Worm (Caenorhabditis elegans) whole organism, L4 larva: ENCODE data around the gene H20E11.3.

Experiments
- F49E8.2 ChIP-seq: sonication (generic microtip); optimal IDR thresholded peaks from 2 replicates; lab custom pipeline; 2016; ENCODE audit warnings: missing compliant biosample characterization, mild to moderate bottlenecking, missing genetic modification characterization, borderline replicate concordance
- aly-2 ChIP-seq: sonication (generic microtip); optimal IDR thresholded peaks from 2 replicates; lab custom pipeline; 2018; ENCODE audit warnings: missing biosample characterization, missing genetic modification characterization
- ceh-62 ChIP-seq: sonication (generic microtip); optimal IDR thresholded peaks from 2 replicates; lab custom pipeline; 2017; ENCODE audit warnings: missing biosample characterization, missing genetic modification characterization
- dve-1 ChIP-seq: sonication (generic microtip); optimal IDR thresholded peaks from 2 replicates; lab custom pipeline; 2017; ENCODE audit warnings: antibody characterized with exemption, mild to moderate bottlenecking, missing genetic modification characterization, missing compliant biosample characterization; ENCODE audit not compliant: insufficient read depth
- lin-13 ChIP-seq: fragments of 150-350 bp; optimal IDR thresholded peaks from 2 replicates; lab custom pipeline; 2014; ENCODE audit warnings: missing biosample characterization, missing genetic modification reagents, missing genetic modification characterization
- lin-39 ChIP-seq: fragments of 150-350 bp; optimal IDR thresholded peaks from 2 replicates; lab custom pipeline; 2014; ENCODE audit warnings: missing biosample characterization, missing genetic modification reagents, missing genetic modification characterization
- mes-2 ChIP-seq: sonication (generic microtip); optimal IDR thresholded peaks from 2 replicates; lab custom pipeline; 2016; ENCODE audit warnings: missing genotype, mild to moderate bottlenecking, missing genetic modification characterization, missing compliant biosample characterization; ENCODE audit not compliant: poor library complexity, severe bottlenecking
- nhr-11 ChIP-seq: fragments of 150-350 bp; optimal IDR thresholded peaks from 2 replicates; lab custom pipeline; 2014; ENCODE audit warnings: missing biosample characterization, missing genetic modification characterization
- nhr-28 ChIP-seq: fragments of 150-350 bp; optimal IDR thresholded peaks from 2 replicates; lab custom pipeline; 2014; ENCODE audit warnings: missing biosample characterization, missing genetic modification characterization
- ztf-11 ChIP-seq: fragments of 150-350 bp; optimal IDR thresholded peaks from 2 replicates; lab custom pipeline; 2014; ENCODE audit warnings: missing biosample characterization, missing genetic modification characterization

DNA sequence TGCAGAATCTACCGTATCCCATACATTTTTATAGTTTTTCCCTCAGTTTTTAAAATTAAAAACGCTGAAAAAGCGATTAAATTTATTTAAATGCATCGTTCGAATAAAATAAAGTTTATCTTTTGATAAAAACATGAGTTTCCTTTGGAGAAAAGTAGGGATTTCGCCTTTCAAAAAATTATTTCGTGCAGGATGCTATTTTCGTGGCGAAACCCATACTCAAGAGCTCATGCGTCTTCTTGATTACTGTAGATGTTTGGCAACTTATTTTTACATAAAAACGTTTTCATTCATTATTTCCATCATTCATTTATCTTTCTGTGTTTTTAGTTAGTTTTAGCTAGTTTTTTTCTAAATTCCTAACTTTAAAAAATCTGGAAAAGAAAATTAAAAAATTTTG, 34.7 kb upstream of the H20E11.3 start:
- no peak for TF ChIP-seq lin-13 (GFP tag; lab: Kevin White, UChicago)
- TF ChIP-seq F49E8.2 (tag; lab: Kevin White, UChicago) = no peak
- TF ChIP-seq nhr-28 = no peak
- TF ChIP-seq nhr-11 (tag; lab: Kevin White, UChicago) = no peak
- TF ChIP-seq ceh-62 (tag; lab: Kevin White, UChicago) = no peak
- TF ChIP-seq mes-2 (tag; lab: Kevin White, UChicago) = no peak
- no peak for TF ChIP-seq lin-39 (tag; lab: Kevin White, UChicago)
- no peak for TF ChIP-seq dve-1
- no peak for TF ChIP-seq ztf-11 (tag; lab: Kevin White, UChicago)
- no peak for TF ChIP-seq aly-2
